Fruit fly (Drosophila melanogaster) whole organism, prepupa: Measurements from ENCODE around the gene CG11379.

Experiments used
- CG11294 ChIP-seq: fragments of 200-800 bp; sonication (Bioruptor generic); IDR thresholded peaks from 2 replicates; pipeline ENCODE4 v1.3.6; 2022; ENCODE audit warnings: missing biosample characterization, missing genetic modification characterization
- Gug ChIP-seq: fragments of 200-800 bp; sonication (Bioruptor generic); IDR thresholded peaks from 2 replicates; pipeline ENCODE4 v1.3.6; 2022; ENCODE audit warnings: missing biosample characterization, missing genetic modification characterization
- Met ChIP-seq: fragments of 200-800 bp; sonication (Bioruptor generic); optimal IDR thresholded peaks from 3 replicates; lab custom pipeline; 2016; ENCODE audit warnings: missing biosample characterization, missing genetic modification characterization
- salr ChIP-seq, 2 experiments: fragments of 200-800 bp; sonication (Bioruptor generic); optimal IDR thresholded peaks; 3 replicates each; lab custom pipeline; 2016 to 2018; ENCODE audit warnings: missing biosample characterization in 2 of 2, missing genetic modification characterization in 2 of 2, mild to moderate bottlenecking in 1 of 2

- TF ChIP-seq Gug, result no peak
- TF ChIP-seq salr (GFP tag; optimal IDR thresholded peaks at IDR 0.05; lab: Kevin White, UChicago), result no peak
- no peak for TF ChIP-seq Met (GFP tag; lab: Kevin White, UChicago)
- TF ChIP-seq CG11294 (GFP tag; lab: Robert Waterston, UW), result no peak
Measured at dm6 chrX:1215000-1215399, 35.0 kb downstream of the CG11379 start, which contains the start of gene CG11398.
